Worm (Caenorhabditis elegans) whole organism, young adult: ENCODE results near the gene Y41D4A.6.

Source experiments
- F33H1.4 ChIP-seq: fragments of 200-800 bp; sonication (Bioruptor generic); IDR thresholded peaks from 2 replicates; pipeline ENCODE4 v1.3.6; 2022; ENCODE audit warnings: missing genetic modification reagents, missing genetic modification characterization, missing compliant biosample characterization
- F37B4.10 ChIP-seq: fragments of 200-800 bp; sonication (Bioruptor generic); IDR thresholded peaks from 2 replicates; pipeline ENCODE4 v1.3.6; 2022; ENCODE audit warnings: missing genetic modification characterization, missing compliant biosample characterization
- F52B5.7 ChIP-seq: sonication (generic microtip); optimal IDR thresholded peaks from 2 replicates; lab custom pipeline; 2016; ENCODE audit warnings: mild to moderate bottlenecking, missing genetic modification characterization, missing compliant biosample characterization
- F55B11.4 ChIP-seq: sonication (generic microtip); optimal IDR thresholded peaks from 2 replicates; lab custom pipeline; 2016; ENCODE audit warnings: missing compliant biosample characterization, missing genetic modification characterization, borderline replicate concordance; ENCODE audit not compliant: insufficient read depth
- F57A8.1 ChIP-seq: fragments of 200-800 bp; sonication (Bioruptor generic); optimal IDR thresholded peaks from 2 replicates; lab custom pipeline; 2018; ENCODE audit warnings: mild to moderate bottlenecking, missing genetic modification characterization, moderate library complexity, missing compliant biosample characterization
- K12H6.12 ChIP-seq: fragments of 200-800 bp; sonication (Bioruptor generic); optimal IDR thresholded peaks from 2 replicates; lab custom pipeline; 2018; ENCODE audit warnings: mild to moderate bottlenecking, missing genetic modification characterization, missing compliant biosample characterization
- T07F8.4 ChIP-seq: sonication (generic microtip); optimal IDR thresholded peaks from 2 replicates; lab custom pipeline; 2016; ENCODE audit warnings: mild to moderate bottlenecking, missing genetic modification characterization, moderate library complexity, missing compliant biosample characterization
- Y67H2A.10 ChIP-seq: fragments of 200-800 bp; sonication (Bioruptor generic); conservative IDR thresholded peaks from 2 replicates; pipeline ENCODE4 v1.3.6; 2022; ENCODE audit warnings: missing genetic modification reagents, missing genetic modification characterization, missing compliant biosample characterization
- ZK185.1 ChIP-seq: sonication (generic microtip); optimal IDR thresholded peaks from 2 replicates; lab custom pipeline; 2016; ENCODE audit warnings: mild to moderate bottlenecking, missing genetic modification characterization, missing compliant biosample characterization; ENCODE audit not compliant: poor library complexity, severe bottlenecking
- akir-1 ChIP-seq: fragments of 200-800 bp; sonication (Bioruptor generic); optimal IDR thresholded peaks from 2 replicates; lab custom pipeline; 2018; ENCODE audit warnings: mild to moderate bottlenecking, missing genetic modification characterization, moderate library complexity, missing compliant biosample characterization
- ama-1 ChIP-seq, 3 experiments: fragments of 150-350 bp in 1 of 3; sonication (generic microtip) in 2 of 3; optimal IDR thresholded peaks; 2 replicates each; lab custom pipeline; 2014 to 2018; ENCODE audit warnings: missing biosample characterization in 2 of 3, missing genetic modification characterization in 2 of 3, missing genetic modification reagents in 2 of 3
- aptf-3 ChIP-seq: fragments of 200-800 bp; sonication (Bioruptor generic); IDR thresholded peaks from 2 replicates; pipeline ENCODE4 v1.3.6; 2022; ENCODE audit warnings: missing genetic modification characterization, missing compliant biosample characterization
- athp-1 ChIP-seq: sonication (generic microtip); optimal IDR thresholded peaks from 2 replicates; lab custom pipeline; 2017; ENCODE audit warnings: mild to moderate bottlenecking, missing genetic modification characterization, missing compliant biosample characterization
- attf-6 ChIP-seq: fragments of 200-800 bp; sonication (Bioruptor generic); IDR thresholded peaks from 2 replicates; pipeline ENCODE4 v1.3.6; 2022; ENCODE audit warnings: missing genetic modification reagents, missing genetic modification characterization, missing compliant biosample characterization
- bed-2 ChIP-seq: fragments of 200-800 bp; sonication (Bioruptor generic); IDR thresholded peaks from 2 replicates; pipeline ENCODE4 v1.3.6; 2022; ENCODE audit warnings: missing genetic modification reagents, missing genetic modification characterization, missing compliant biosample characterization
- ceh-79 ChIP-seq: sonication (generic microtip); optimal IDR thresholded peaks from 2 replicates; lab custom pipeline; 2017; ENCODE audit warnings: mild to moderate bottlenecking, missing genetic modification characterization, missing compliant biosample characterization
- egl-18 ChIP-seq: fragments of 200-800 bp; sonication (Bioruptor generic); IDR thresholded peaks from 2 replicates; pipeline ENCODE4 v1.3.6; 2022; ENCODE audit warnings: missing genetic modification reagents, missing genetic modification characterization, missing compliant biosample characterization
- egl-44 ChIP-seq: fragments of 200-800 bp; sonication (Bioruptor generic); IDR thresholded peaks from 2 replicates; pipeline ENCODE4 v1.3.6; 2022; ENCODE audit warnings: missing genetic modification reagents, missing genetic modification characterization, missing compliant biosample characterization
- egrh-3 ChIP-seq: fragments of 200-800 bp; sonication (Bioruptor generic); IDR thresholded peaks from 2 replicates; pipeline ENCODE4 v1.3.6; 2022; ENCODE audit warnings: missing genetic modification reagents, missing genetic modification characterization, missing compliant biosample characterization
- fkh-3 ChIP-seq: sonication (generic microtip); optimal IDR thresholded peaks from 2 replicates; lab custom pipeline; 2016; ENCODE audit warnings: mild to moderate bottlenecking, missing genetic modification characterization, missing compliant biosample characterization
- gei-17 ChIP-seq: fragments of 200-800 bp; sonication (Bioruptor generic); optimal IDR thresholded peaks from 2 replicates; lab custom pipeline; 2018; ENCODE audit warnings: mild to moderate bottlenecking, missing genetic modification characterization, missing compliant biosample characterization
- hlh-26 ChIP-seq: fragments of 200-800 bp; sonication (Bioruptor generic); conservative IDR thresholded peaks from 2 replicates; pipeline ENCODE4 v1.3.6; 2022; ENCODE audit warnings: missing genetic modification reagents, missing genetic modification characterization, missing compliant biosample characterization
- hrde-1 ChIP-seq: sonication (generic microtip); optimal IDR thresholded peaks from 2 replicates; lab custom pipeline; 2016; ENCODE audit warnings: missing genetic modification characterization, mild to moderate bottlenecking, missing compliant biosample characterization, moderate library complexity, missing genotype, missing genetic modification reagents, borderline replicate concordance
- lin-26 ChIP-seq: fragments of 200-800 bp; sonication (Bioruptor generic); IDR thresholded peaks from 2 replicates; pipeline ENCODE4 v1.3.6; 2022; ENCODE audit warnings: missing genetic modification reagents, missing genetic modification characterization, missing compliant biosample characterization
- lin-54 ChIP-seq: fragments of 200-800 bp; sonication (Bioruptor generic); optimal IDR thresholded peaks from 2 replicates; lab custom pipeline; 2018; ENCODE audit warnings: mild to moderate bottlenecking, missing genetic modification characterization, missing compliant biosample characterization
- madf-3 ChIP-seq: fragments of 200-800 bp; sonication (Bioruptor generic); IDR thresholded peaks from 2 replicates; pipeline ENCODE4 v1.3.6; 2022; ENCODE audit warnings: missing genetic modification reagents, missing genetic modification characterization, missing compliant biosample characterization
- mcd-1 ChIP-seq: fragments of 200-800 bp; sonication (Bioruptor generic); IDR thresholded peaks from 2 replicates; pipeline ENCODE4 v1.3.6; 2022; ENCODE audit warnings: missing genetic modification reagents, missing genetic modification characterization, missing compliant biosample characterization
- mel-28 ChIP-seq: sonication (generic microtip); optimal IDR thresholded peaks from 2 replicates; lab custom pipeline; 2016; ENCODE audit warnings: borderline replicate concordance, mild to moderate bottlenecking, missing genetic modification characterization, missing compliant biosample characterization
- nhr-120 ChIP-seq: fragments of 200-800 bp; sonication (Bioruptor generic); IDR thresholded peaks from 2 replicates; pipeline ENCODE4 v1.3.6; 2022; ENCODE audit warnings: missing genetic modification characterization, missing compliant biosample characterization
- nhr-179 ChIP-seq: sonication (generic microtip); optimal IDR thresholded peaks from 2 replicates; lab custom pipeline; 2016; ENCODE audit warnings: mild to moderate bottlenecking, missing genetic modification characterization, missing compliant biosample characterization
- nhr-80 ChIP-seq: sonication (generic microtip); optimal IDR thresholded peaks from 2 replicates; lab custom pipeline; 2016; ENCODE audit warnings: missing genetic modification characterization, missing compliant biosample characterization
- rcor-1 ChIP-seq: fragments of 200-800 bp; sonication (Bioruptor generic); IDR thresholded peaks from 2 replicates; pipeline ENCODE4 v1.3.6; 2022; ENCODE audit warnings: missing genetic modification reagents, missing genetic modification characterization, missing compliant biosample characterization
- sdz-38 ChIP-seq: sonication (generic microtip); optimal IDR thresholded peaks from 2 replicates; lab custom pipeline; 2016; ENCODE audit warnings: missing genotype, missing genetic modification characterization, missing compliant biosample characterization
- sptf-2 ChIP-seq: fragments of 200-800 bp; sonication (Bioruptor generic); optimal IDR thresholded peaks from 2 replicates; lab custom pipeline; 2018; ENCODE audit warnings: mild to moderate bottlenecking, missing genetic modification characterization, missing compliant biosample characterization
- tbx-9 ChIP-seq: sonication (generic microtip); optimal IDR thresholded peaks from 2 replicates; lab custom pipeline; 2016; ENCODE audit warnings: borderline replicate concordance, missing genetic modification characterization, inconsistent platforms, missing compliant biosample characterization
- tlf-1 ChIP-seq: fragments of 200-800 bp; sonication (Bioruptor generic); optimal IDR thresholded peaks from 2 replicates; lab custom pipeline; 2018; ENCODE audit warnings: mild to moderate bottlenecking, missing genetic modification characterization, missing compliant biosample characterization
- unc-130 ChIP-seq: sonication (generic microtip); optimal IDR thresholded peaks from 2 replicates; lab custom pipeline; 2016; ENCODE audit warnings: missing genetic modification reagents, missing genetic modification characterization, missing compliant biosample characterization
- unc-62 ChIP-seq: fragments of 150-350 bp; optimal IDR thresholded peaks from 2 replicates; lab custom pipeline; 2014; ENCODE audit warnings: missing biosample characterization, missing genetic modification reagents, missing genetic modification characterization
- zfh-2 ChIP-seq: fragments of 200-800 bp; sonication (Bioruptor generic); conservative IDR thresholded peaks from 2 replicates; pipeline ENCODE4 v1.3.6; 2022; ENCODE audit warnings: missing genetic modification reagents, missing genetic modification characterization, missing compliant biosample characterization
- zim-3 ChIP-seq: sonication (generic microtip); optimal IDR thresholded peaks from 2 replicates; lab custom pipeline; 2017; ENCODE audit warnings: mild to moderate bottlenecking, missing genetic modification characterization, moderate library complexity, missing compliant biosample characterization
- ztf-25 ChIP-seq: fragments of 200-800 bp; sonication (Bioruptor generic); IDR thresholded peaks from 2 replicates; pipeline ENCODE4 v1.3.6; 2022; ENCODE audit warnings: missing genetic modification reagents, missing genetic modification characterization, missing compliant biosample characterization
- ztf-26 ChIP-seq: sonication (generic microtip); optimal IDR thresholded peaks from 2 replicates; lab custom pipeline; 2017; ENCODE audit warnings: missing genetic modification characterization, missing compliant biosample characterization
- ztf-28 ChIP-seq: fragments of 200-800 bp; sonication (Bioruptor generic); IDR thresholded peaks from 2 replicates; pipeline ENCODE4 v1.3.6; 2022; ENCODE audit warnings: missing genetic modification reagents, missing genetic modification characterization, missing compliant biosample characterization

Gene Y41D4A.6

DNA sequence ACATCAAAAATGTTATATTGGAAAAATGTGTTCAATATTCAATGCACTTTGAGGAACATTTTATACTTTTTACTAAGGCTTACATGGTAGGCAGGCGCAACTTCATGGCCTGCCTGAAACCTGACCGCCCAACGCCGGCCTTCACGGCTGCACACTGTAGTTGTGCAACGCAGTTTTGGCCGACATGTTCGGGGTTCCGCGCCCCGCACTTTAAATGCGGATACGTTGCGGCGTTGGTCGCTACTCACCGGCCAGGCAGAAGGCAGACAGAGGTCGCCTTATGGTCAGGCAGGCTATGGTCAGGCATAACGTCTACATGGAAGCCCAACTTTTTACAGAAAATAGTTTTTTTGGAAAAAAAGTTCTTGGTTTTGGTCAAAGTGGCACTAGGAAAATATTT, 45.4 kb upstream of the Y41D4A.6 start:
- no peak for TF ChIP-seq unc-62 (GFP tag; lab: Kevin White, UChicago)
- TF ChIP-seq ztf-25 (GFP tag; lab: Robert Waterston, UW) = 0 out of 2 replicates have a peak, but pooled peaks have one; percentile 11
- no peak for TF ChIP-seq nhr-80
- no peak for TF ChIP-seq madf-3 (GFP tag; lab: Robert Waterston, UW)

DNA sequence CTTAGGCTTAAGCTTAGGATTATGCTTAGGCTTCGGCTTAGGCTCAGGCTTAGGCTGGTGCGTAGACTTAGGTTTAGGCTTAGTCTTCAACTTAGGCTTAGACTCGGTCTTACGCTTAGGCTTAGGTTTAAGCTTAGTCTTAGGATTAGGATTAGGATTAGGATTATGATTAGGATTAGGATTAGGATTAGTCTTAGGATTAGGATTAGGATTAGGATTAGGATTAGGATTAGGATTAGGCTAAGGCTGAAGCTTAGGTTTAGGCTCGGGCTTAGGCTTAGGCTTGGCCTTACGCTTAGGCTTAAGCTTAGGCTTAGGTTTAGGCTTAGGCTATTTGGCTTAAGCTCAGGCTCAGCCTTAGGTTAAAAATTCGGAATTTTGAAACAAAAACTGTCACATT, 39.9 kb upstream of the Y41D4A.6 start:
- no peak for TF ChIP-seq F33H1.4 (GFP tag; lab: Robert Waterston, UW)
- no peak for TF ChIP-seq unc-130 (GFP tag; lab: Kevin White, UChicago)
- TF ChIP-seq Y67H2A.10 = no peak
- no peak for TF ChIP-seq athp-1
- no peak for TF ChIP-seq hrde-1 (tag; lab: Kevin White, UChicago)
- TF ChIP-seq rcor-1 = no peak
- no peak for TF ChIP-seq F52B5.7 (tag; lab: Kevin White, UChicago)
- no peak for TF ChIP-seq sdz-38
- TF ChIP-seq K12H6.12 (tag; lab: Kevin White, UChicago) = no peak
- no peak for TF ChIP-seq mel-28
- no peak for TF ChIP-seq T07F8.4 (tag; lab: Kevin White, UChicago)

DNA sequence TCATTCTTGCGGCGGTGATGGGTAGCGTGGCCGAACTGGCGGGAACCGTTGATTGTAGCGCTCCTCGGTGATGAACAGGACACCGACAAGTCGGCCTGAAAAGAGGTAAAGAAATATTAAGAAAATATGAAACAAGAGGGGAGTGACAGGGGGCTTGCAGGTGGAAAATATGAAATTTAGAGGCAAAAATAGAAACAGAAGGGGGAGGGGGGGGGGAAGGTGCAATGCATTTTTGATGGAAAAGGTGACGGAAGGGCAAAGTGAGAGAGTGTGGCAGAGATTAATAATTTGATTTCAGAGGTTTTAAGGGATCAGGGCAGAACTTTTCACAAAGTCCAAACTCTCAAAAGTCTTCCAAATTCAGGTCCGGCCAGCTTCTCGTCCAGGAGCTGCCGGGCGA, 36.3 kb upstream of the Y41D4A.6 start, which contains the start of gene frpr-19:
Gene frpr-19 (minus strand): TSS at position 101 of the 400 bp plus-strand sequence.
- no peak for TF ChIP-seq tbx-9
- TF ChIP-seq zfh-2 (GFP tag; lab: Robert Waterston, UW) = peak; percentile 41; the same call in 1 of the 2 replicates
- TF ChIP-seq, all 124 proteins: peak for 1

DNA sequence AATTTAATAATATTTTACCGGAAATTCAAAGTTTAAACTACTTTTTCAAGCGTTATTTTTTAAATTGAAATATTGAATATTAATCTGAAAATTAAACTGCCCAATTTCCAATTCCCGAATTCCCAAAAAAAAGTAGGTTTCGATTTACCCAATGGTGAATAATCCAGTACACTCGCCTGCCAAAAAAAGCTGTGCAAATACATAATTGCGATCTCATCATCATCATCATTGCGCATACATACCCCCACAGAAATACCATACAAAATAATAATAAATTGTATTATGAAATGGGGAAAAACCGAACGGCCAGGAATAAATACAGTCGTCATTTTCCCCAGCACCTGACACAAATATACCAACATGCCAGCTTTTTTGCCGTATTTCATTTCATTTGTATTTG, 26.5 kb upstream of the Y41D4A.6 start, which contains the start of gene Y41D4A.1:
Gene Y41D4A.1 (plus strand): TSS at position 301 of the 400 bp plus-strand sequence.
- TF ChIP-seq nhr-179 (tag; lab: Kevin White, UChicago) = no peak
- no peak for TF ChIP-seq ama-1 (optimal IDR thresholded peaks at IDR 0.05; lab: Kevin White, UChicago)
- TF ChIP-seq ama-1 (GFP tag; optimal IDR thresholded peaks at IDR 0.05; lab: Kevin White, UChicago) = no peak
- TF ChIP-seq akir-1 = no peak
- TF ChIP-seq bed-2 (GFP tag; lab: Robert Waterston, UW) = no peak
- no peak for TF ChIP-seq ceh-79 (tag; lab: Kevin White, UChicago)
- no peak for TF ChIP-seq F55B11.4
- no peak for TF ChIP-seq zim-3
- no peak for TF ChIP-seq ztf-26 (tag; lab: Kevin White, UChicago)
- no peak for TF ChIP-seq nhr-120 (GFP tag; lab: Robert Waterston, UW)
- no peak for TF ChIP-seq tlf-1 (GFP tag; lab: Kevin White, UChicago)
- TF ChIP-seq lin-54 (GFP tag; lab: Kevin White, UChicago) = no peak
- TF ChIP-seq egl-44 (GFP tag; lab: Robert Waterston, UW) = no peak
- TF ChIP-seq tbx-9 = no peak
- TF ChIP-seq F57A8.1 = no peak
- no peak for TF ChIP-seq gei-17 (GFP tag; lab: Kevin White, UChicago)
- TF ChIP-seq ZK185.1 (tag; lab: Kevin White, UChicago) = no peak

DNA sequence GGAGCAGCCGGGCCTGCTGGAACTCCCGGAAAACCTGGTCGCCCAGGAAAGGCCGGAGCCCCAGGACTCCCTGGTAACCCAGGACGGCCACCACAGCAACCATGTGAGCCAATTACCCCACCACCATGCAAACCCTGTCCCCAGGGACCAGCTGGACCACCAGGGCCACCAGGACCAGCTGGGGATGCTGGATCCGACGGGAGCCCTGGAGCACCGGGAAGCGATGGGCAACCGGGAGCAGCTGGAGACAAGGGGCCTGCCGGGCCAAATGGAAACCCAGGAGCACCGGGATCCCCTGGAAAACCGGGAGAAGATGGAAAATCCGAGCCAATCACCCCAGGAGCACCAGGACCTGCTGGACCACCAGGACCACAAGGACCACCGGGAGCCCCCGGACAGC, 23.8 kb upstream of the Y41D4A.6 start:
- TF ChIP-seq lin-26 (GFP tag; lab: Robert Waterston, UW) = 0 out of 2 replicates have a peak, but pooled peaks have one; percentile 20
- TF ChIP-seq egl-18 (GFP tag; lab: Robert Waterston, UW) = no peak
- TF ChIP-seq hlh-26 (GFP tag; lab: Robert Waterston, UW) = 0 out of 2 replicates have a peak, but pooled peaks have one; percentile 23
- TF ChIP-seq F33H1.4 (GFP tag; lab: Robert Waterston, UW) = no peak
- peak; percentile 15 for TF ChIP-seq fkh-3 (tag; lab: Kevin White, UChicago)
- TF ChIP-seq sptf-2 = peak; percentile 29
- TF ChIP-seq F37B4.10 (GFP tag; lab: Robert Waterston, UW) = no peak
- TF ChIP-seq unc-130 (GFP tag; lab: Kevin White, UChicago) = no peak
- 0 out of 2 replicates have a peak, but pooled peaks have one; percentile 57 for TF ChIP-seq aptf-3 (GFP tag; lab: Robert Waterston, UW)
- TF ChIP-seq zfh-2 (GFP tag; lab: Robert Waterston, UW) = peak; percentile 96
- peak; percentile 29; the same call in 1 of the 2 replicates for TF ChIP-seq mcd-1 (GFP tag; lab: Robert Waterston, UW)
- TF ChIP-seq attf-6 (GFP tag; lab: Robert Waterston, UW) = no peak
- TF ChIP-seq lin-54 (GFP tag; lab: Kevin White, UChicago) = no peak
- TF ChIP-seq ztf-28 (GFP tag; lab: Robert Waterston, UW) = no peak
- TF ChIP-seq egrh-3 (GFP tag; lab: Robert Waterston, UW) = peak; percentile 96
